Worm (Caenorhabditis elegans): ENCODE measurements around the gene T28F3.9.

Gene T28F3.9

DNA sequence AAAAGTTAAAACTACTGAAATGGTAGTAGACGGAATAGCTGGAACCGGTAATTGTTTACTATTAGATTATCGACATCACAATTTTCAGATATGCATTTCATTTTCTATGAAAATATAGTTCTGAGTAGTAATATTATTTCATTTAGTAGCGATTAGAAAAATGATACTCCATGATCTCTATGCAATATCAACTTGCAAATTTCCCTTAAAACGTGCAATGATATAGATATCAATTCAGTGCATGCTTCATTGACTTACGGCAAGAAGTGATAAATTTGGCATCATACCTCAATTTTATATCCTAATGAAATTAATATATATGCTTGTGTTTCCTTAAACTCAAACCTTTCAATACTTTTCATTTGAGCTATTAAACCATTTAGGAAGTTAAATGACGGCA, 34.4 kb downstream of the T28F3.9 start, which contains the start of gene C49C3.21:
Gene C49C3.21, plus strand, starts transcription at position 301 of the 400 bp plus-strand sequence.
- TF ChIP-seq nhr-43 (tag; optimal IDR thresholded peaks at IDR 0.05; ENCODE audit: poor library complexity, severe bottlenecking) (no peak), lin-39 (tag; optimal IDR thresholded peaks at IDR 0.05) (no peak), mml-1 (tag; optimal IDR thresholded peaks at IDR 0.05) (no peak)

- TF ChIP-seq ama-1 (optimal IDR thresholded peaks at IDR 0.05), result no peak
- no peak for TF ChIP-seq nhr-23 (tag; optimal IDR thresholded peaks at IDR 0.05)
- TF ChIP-seq zag-1 (tag; optimal IDR thresholded peaks at IDR 0.05), result no peak
Measured at ce11 chrIV:17343482-17343881, 35.2 kb downstream of the T28F3.9 start, which contains the start of gene C49C3.11. Gene C49C3.11 (plus strand): TSS chrIV:17343782.

- TF ChIP-seq ceh-28 (tag; optimal IDR thresholded peaks at IDR 0.05) (no peak), fos-1 (tag; optimal IDR thresholded peaks at IDR 0.05) (no peak), elt-2 (tag; optimal IDR thresholded peaks at IDR 0.05) (no peak), egl-27 (tag; optimal IDR thresholded peaks at IDR 0.05) (no peak), nhr-12 (tag; optimal IDR thresholded peaks at IDR 0.05) (no peak), hmg-11 (tag; optimal IDR thresholded peaks at IDR 0.05) (no peak), jun-1 (tag; optimal IDR thresholded peaks at IDR 0.05) (no peak), unc-39 (tag; optimal IDR thresholded peaks at IDR 0.05) (no peak), nhr-67 (tag; optimal IDR thresholded peaks at IDR 0.05) (no peak), sea-2 (GFP tag; optimal IDR thresholded peaks at IDR 0.05) (no peak), lin-15B (tag; optimal IDR thresholded peaks at IDR 0.05) (no peak), egl-5 (tag; optimal IDR thresholded peaks at IDR 0.05) (no peak), nhr-76 (tag; optimal IDR thresholded peaks at IDR 0.05) (no peak), nhr-43 (tag; optimal IDR thresholded peaks at IDR 0.05; ENCODE audit: poor library complexity, severe bottlenecking) (no peak), ceh-9 (tag; optimal IDR thresholded peaks at IDR 0.05) (no peak), ztf-11 (tag; optimal IDR thresholded peaks at IDR 0.05) (no peak), fkh-10 (GFP tag; optimal IDR thresholded peaks at IDR 0.05) (no peak)
Measured at ce11 chrIV:17346599-17347218, 38.4 kb downstream of the T28F3.9 start, which contains the start of the genes clec-197 and clec-198. Gene clec-197 (minus strand): TSS chrIV:17346699. Gene clec-198 (plus strand): TSS chrIV:17347168.

- TF ChIP-seq egl-27 (tag; optimal IDR thresholded peaks at IDR 0.05), result no peak
Measured at ce11 chrIV:17351586-17351985, 43.3 kb downstream of the T28F3.9 start, which contains the start of gene clec-199. Gene clec-199 (plus strand): TSS chrIV:17351886.

ce11 chrIV:17361143-17361542, 52.8 kb downstream of the T28F3.9 start, which contains the start of gene clec-202:
Gene clec-202 (plus strand): TSS chrIV:17361443.
- TF ChIP-seq nhr-77 (tag; optimal IDR thresholded peaks at IDR 0.05) (no peak), snpc-4 (tag; optimal IDR thresholded peaks at IDR 0.05) (no peak), nhr-12 (tag; optimal IDR thresholded peaks at IDR 0.05) (no peak), ceh-16 (tag; optimal IDR thresholded peaks at IDR 0.05) (no peak), elt-3 (tag; optimal IDR thresholded peaks at IDR 0.05) (no peak), ztf-4 (tag; optimal IDR thresholded peaks at IDR 0.05) (no peak), daf-12 (tag; optimal IDR thresholded peaks at IDR 0.05) (no peak), sea-2 (GFP tag; optimal IDR thresholded peaks at IDR 0.05) (no peak), skn-1 (tag; optimal IDR thresholded peaks at IDR 0.05) (no peak), pqm-1 (tag; optimal IDR thresholded peaks at IDR 0.05) (no peak), nhr-43 (tag; optimal IDR thresholded peaks at IDR 0.05; ENCODE audit: poor library complexity, severe bottlenecking) (no peak)
